Worm (Caenorhabditis elegans): ENCODE measurements around the gene Y71H2AR.2.
A peak's percentile ranks its signal among the peaks of the same experiment; 100 is the strongest.

Gene Y71H2AR.2

DNA sequence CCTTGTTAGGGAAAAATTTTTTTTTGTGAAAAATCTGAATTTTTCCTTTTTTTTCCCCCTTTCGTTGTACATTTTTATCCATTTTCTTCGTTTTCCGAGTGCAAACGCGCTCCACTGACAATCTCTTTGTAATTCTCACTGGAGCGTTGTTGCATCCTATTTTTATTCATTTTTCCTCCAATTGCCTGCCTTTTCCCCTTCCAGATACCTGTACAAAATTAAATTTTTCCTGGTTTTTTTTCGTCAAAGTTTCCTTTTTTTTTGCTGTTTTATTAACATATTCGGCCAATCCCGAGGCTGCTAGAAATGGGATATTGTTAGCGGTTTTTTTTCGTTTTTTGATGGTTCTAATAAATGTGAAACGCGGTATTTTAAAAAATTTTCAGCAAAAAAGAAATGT, 29.3 kb downstream of the Y71H2AR.2 start (continued):
- TF ChIP-seq zfh-2 (GFP tag; conservative IDR thresholded peaks at IDR 0.05) = no peak
- peak in 1 of 2 experiments; percentile 15 for TF ChIP-seq rec-8 (tag; optimal IDR thresholded peaks at IDR 0.05)
- TF ChIP-seq mes-4 (tag; optimal IDR thresholded peaks at IDR 0.05) = peak; percentile 48
- no peak for TF ChIP-seq F33H1.4 (GFP tag; IDR thresholded peaks at IDR 0.05)
- no peak for TF ChIP-seq T07F8.4 (tag; optimal IDR thresholded peaks at IDR 0.05)
- no peak for TF ChIP-seq egl-44 (GFP tag; IDR thresholded peaks at IDR 0.05)
- TF ChIP-seq somi-1 (GFP tag; optimal IDR thresholded peaks at IDR 0.05) = no peak
- TF ChIP-seq Y79H2A.3 (GFP tag; conservative IDR thresholded peaks at IDR 0.05) = no peak
- 0 out of 2 replicates have a peak, but pooled peaks have one; percentile 13 for TF ChIP-seq attf-6 (GFP tag; IDR thresholded peaks at IDR 0.05)
- TF ChIP-seq ceh-27 (GFP tag; optimal IDR thresholded peaks at IDR 0.05) = no peak
- TF ChIP-seq lir-1 (GFP tag; conservative IDR thresholded peaks at IDR 0.05) = no peak
- TF ChIP-seq mcd-1 (GFP tag; IDR thresholded peaks at IDR 0.05) = peak; percentile 65
- no peak for TF ChIP-seq dpff-1 (tag; optimal IDR thresholded peaks at IDR 0.05)
- TF ChIP-seq lsl-1 (GFP tag; optimal IDR thresholded peaks at IDR 0.05) = peak; percentile 19
- TF ChIP-seq die-1 (tag; optimal IDR thresholded peaks at IDR 0.05) = peak; percentile 37
- TF ChIP-seq Y53G8AR.9 (GFP tag; conservative IDR thresholded peaks at IDR 0.05) = 0 out of 2 replicates have a peak, but pooled peaks have one; percentile 42
- peak; percentile 30 for TF ChIP-seq ZK185.1 (tag; optimal IDR thresholded peaks at IDR 0.05; ENCODE audit: poor library complexity, severe bottlenecking)
- peak; percentile 84 for TF ChIP-seq him-1 (tag; optimal IDR thresholded peaks at IDR 0.05)
- TF ChIP-seq F39B2.1 (GFP tag; IDR thresholded peaks at IDR 0.05) = no peak
- no peak for TF ChIP-seq F37B4.10 (GFP tag; IDR thresholded peaks at IDR 0.05)
- no peak for TF ChIP-seq ztf-18 (tag; optimal IDR thresholded peaks at IDR 0.05)
- TF ChIP-seq let-607 (tag; optimal IDR thresholded peaks at IDR 0.05) = no peak
- no peak for TF ChIP-seq tlf-1 (GFP tag; optimal IDR thresholded peaks at IDR 0.05)
- TF ChIP-seq egrh-3 (GFP tag; IDR thresholded peaks at IDR 0.05) = no peak
- TF ChIP-seq Y67H2A.10 (GFP tag; conservative IDR thresholded peaks at IDR 0.05) = no peak
- TF ChIP-seq nhr-120 (GFP tag; IDR thresholded peaks at IDR 0.05) = no peak
- TF ChIP-seq ceh-58 (GFP tag; IDR thresholded peaks at IDR 0.05) = 0 out of 2 replicates have a peak, but pooled peaks have one; percentile 63
- no peak for TF ChIP-seq nhr-80 (tag; optimal IDR thresholded peaks at IDR 0.05)
- TF ChIP-seq Y56A3A.18 (GFP tag; IDR thresholded peaks at IDR 0.05) = peak; percentile 56; the same call in 1 of the 2 replicates
- TF ChIP-seq ceh-40 (GFP tag; IDR thresholded peaks at IDR 0.05) = 0 out of 2 replicates have a peak, but pooled peaks have one; percentile 17
- TF ChIP-seq attf-3 (GFP tag; conservative IDR thresholded peaks at IDR 0.05) = no peak
- TF ChIP-seq F22D6.2 (tag; optimal IDR thresholded peaks at IDR 0.05) = no peak
- TF ChIP-seq hmg-1.2 (GFP tag; IDR thresholded peaks at IDR 0.05) = no peak
- TF ChIP-seq rcor-1 (GFP tag; IDR thresholded peaks at IDR 0.05) = no peak
- TF ChIP-seq madf-6 (GFP tag; IDR thresholded peaks at IDR 0.05) = peak; percentile 38
- no peak for TF ChIP-seq C06A6.2 (GFP tag; conservative IDR thresholded peaks at IDR 0.05)
- peak; percentile 94 for TF ChIP-seq athp-1 (tag; optimal IDR thresholded peaks at IDR 0.05)
- peak; percentile 67; the same call in 1 of the 2 replicates for TF ChIP-seq B0336.3 (GFP tag; IDR thresholded peaks at IDR 0.05)
- TF ChIP-seq ekl-4 (GFP tag; IDR thresholded peaks at IDR 0.05) = peak; percentile 56
- TF ChIP-seq K11D2.4 (GFP tag; IDR thresholded peaks at IDR 0.05) = no peak
- no peak for TF ChIP-seq snpc-1.3 (tag; optimal IDR thresholded peaks at IDR 0.05; ENCODE audit: insufficient read depth)
- TF ChIP-seq ceh-100 (GFP tag; IDR thresholded peaks at IDR 0.05) = no peak
- no peak for TF ChIP-seq K12H6.12 (tag; optimal IDR thresholded peaks at IDR 0.05)
- no peak for TF ChIP-seq madf-10 (tag; optimal IDR thresholded peaks at IDR 0.05)
- no peak for TF ChIP-seq dpl-1 (GFP tag; optimal IDR thresholded peaks at IDR 0.05)
- no peak for TF ChIP-seq ztf-3 (GFP tag; optimal IDR thresholded peaks at IDR 0.05)
- no peak for TF ChIP-seq unc-62 (GFP tag; optimal IDR thresholded peaks at IDR 0.05)
- peak; percentile 67 for TF ChIP-seq F10E7.11 (tag; optimal IDR thresholded peaks at IDR 0.05)
- TF ChIP-seq ceh-79 (tag; optimal IDR thresholded peaks at IDR 0.05) = peak; percentile 85
